Fruit fly (Drosophila melanogaster): ENCODE measurements around the gene CG11755.

CG11755 gene

dm6 chr3R:8642376-8642966, 34.2 kb upstream of the CG11755 start (continued):
- no peak for TF ChIP-seq chm (GFP tag; IDR thresholded peaks at IDR 0.05)
- TF ChIP-seq kah (GFP tag; optimal IDR thresholded peaks at IDR 0.05) = no peak
- TF ChIP-seq Six4 (GFP tag; optimal IDR thresholded peaks at IDR 0.05) = no peak
- no peak for TF ChIP-seq Jarid2 (GFP tag; optimal IDR thresholded peaks at IDR 0.05)
- TF ChIP-seq CG2678 (tag; optimal IDR thresholded peaks at IDR 0.05) = peak; percentile 9
- TF ChIP-seq sna (GFP tag; IDR thresholded peaks at IDR 0.05; ENCODE audit: partially characterized antibody) = peak; percentile 38
- no peak for TF ChIP-seq ftz-f1 (GFP tag; optimal IDR thresholded peaks at IDR 0.05)
- TF ChIP-seq CG42726 (GFP tag; IDR thresholded peaks at IDR 0.05; ENCODE audit: partially characterized antibody) = peak; percentile 42; the same call in 1 of the 2 replicates
- TF ChIP-seq ato (GFP tag; IDR thresholded peaks at IDR 0.05; ENCODE audit: partially characterized antibody) = peak; percentile 51; the same call in 1 of the 2 replicates
- peak; percentile 72 for TF ChIP-seq hb (GFP tag; IDR thresholded peaks at IDR 0.05; ENCODE audit: partially characterized antibody)
- no peak for TF ChIP-seq ATbp (GFP tag; optimal IDR thresholded peaks at IDR 0.05)
- TF ChIP-seq Stat92E (GFP tag; optimal IDR thresholded peaks at IDR 0.05) = no peak
- peak; percentile 15 for TF ChIP-seq corto (GFP tag; optimal IDR thresholded peaks at IDR 0.05)
- TF ChIP-seq H2.0 (GFP tag; IDR thresholded peaks at IDR 0.05) = no peak
- TF ChIP-seq pum (GFP tag; optimal IDR thresholded peaks at IDR 0.05) = no peak
- TF ChIP-seq CG31365 (tag; optimal IDR thresholded peaks at IDR 0.05) = no peak
- TF ChIP-seq CG2712 (tag; optimal IDR thresholded peaks at IDR 0.05) = no peak
- TF ChIP-seq nau (GFP tag; optimal IDR thresholded peaks at IDR 0.05) = no peak
- no peak for TF ChIP-seq Chrac-16 (GFP tag; optimal IDR thresholded peaks at IDR 0.05)
- TF ChIP-seq Camta (GFP tag; optimal IDR thresholded peaks at IDR 0.05) = no peak
- TF ChIP-seq CG16813 (GFP tag; IDR thresholded peaks at IDR 0.05; ENCODE audit: partially characterized antibody) = peak; percentile 68
- no peak for TF ChIP-seq Neu2 (GFP tag; optimal IDR thresholded peaks at IDR 0.05; ENCODE audit: borderline replicate concordance)
- no peak; the same call in 2 of the 3 replicates for TF ChIP-seq zen2 (GFP tag; IDR thresholded peaks at IDR 0.05; ENCODE audit: partially characterized antibody)
- TF ChIP-seq CG7271 (tag; optimal IDR thresholded peaks at IDR 0.05) = no peak
- no peak for TF ChIP-seq CG12071 (GFP tag; optimal IDR thresholded peaks at IDR 0.05)
- TF ChIP-seq Ets97D (GFP tag; optimal IDR thresholded peaks at IDR 0.05) = no peak
- TF ChIP-seq mirr (GFP tag; optimal IDR thresholded peaks at IDR 0.05) = no peak
- no peak for TF ChIP-seq Dref (GFP tag; IDR thresholded peaks at IDR 0.05)
- no peak for TF ChIP-seq CG15696 (tag; optimal IDR thresholded peaks at IDR 0.05)
- TF ChIP-seq CG31388 (GFP tag; optimal IDR thresholded peaks at IDR 0.05) = no peak
- no peak for TF ChIP-seq CG32767 (GFP tag; IDR thresholded peaks at IDR 0.05)
- no peak for TF ChIP-seq H15 (GFP tag; IDR thresholded peaks at IDR 0.05)
- TF ChIP-seq CG11560 (tag; IDR thresholded peaks at IDR 0.05) = no peak
- TF ChIP-seq YL-1 (GFP tag; optimal IDR thresholded peaks at IDR 0.05) = no peak
- peak; percentile 97 for TF ChIP-seq sug (tag; optimal IDR thresholded peaks at IDR 0.05)
- TF ChIP-seq CG13287 (GFP tag; IDR thresholded peaks at IDR 0.05; ENCODE audit: partially characterized antibody) = peak; percentile 22; the same call in 1 of the 2 replicates
- TF ChIP-seq sr (GFP tag; IDR thresholded peaks at IDR 0.05) = no peak
- peak; percentile 31; the same call in 1 of the 3 replicates for TF ChIP-seq vnd (GFP tag; IDR thresholded peaks at IDR 0.05; ENCODE audit: partially characterized antibody)
- TF ChIP-seq nerfin-2 (GFP tag; IDR thresholded peaks at IDR 0.05; ENCODE audit: partially characterized antibody) = peak; percentile 44; the same call in 1 of the 2 replicates
- TF ChIP-seq prd (optimal IDR thresholded peaks at IDR 0.05) = no peak
- no peak for TF ChIP-seq prd (GFP tag; IDR thresholded peaks at IDR 0.05)
- no peak for TF ChIP-seq CG4820 (GFP tag; optimal IDR thresholded peaks at IDR 0.05)
- TF ChIP-seq CG17328 (GFP tag; IDR thresholded peaks at IDR 0.05) = no peak
- peak; percentile 98 for TF ChIP-seq Bdp1 (GFP tag; optimal IDR thresholded peaks at IDR 0.05)
- peak; percentile 56; the same call in 2 of the 3 replicates for TF ChIP-seq CG14860 (GFP tag; IDR thresholded peaks at IDR 0.05; ENCODE audit: partially characterized antibody)
- no peak for TF ChIP-seq ranshi (GFP tag; IDR thresholded peaks at IDR 0.05)
- TF ChIP-seq br (optimal IDR thresholded peaks at IDR 0.05) = no peak
- peak; percentile 52 for TF ChIP-seq Opbp (GFP tag; IDR thresholded peaks at IDR 0.05; ENCODE audit: partially characterized antibody)
- TF ChIP-seq hbn (GFP tag; IDR thresholded peaks at IDR 0.05; ENCODE audit: partially characterized antibody) = no peak

Data from whole organism, embryonic.